Fruit fly (Drosophila melanogaster) whole organism, embryonic: ENCODE measurements around the gene CG31287.
A peak's percentile ranks its signal among the peaks of the same experiment; 100 is the strongest.

Experiments used
- B-H1 ChIP-seq: fragments of 200-800 bp; sonication (Bioruptor generic); IDR thresholded peaks from 3 replicates; pipeline ENCODE4 v1.3.6; 2022; ENCODE audit warnings: missing biosample characterization, missing genetic modification characterization
- Bgb ChIP-seq: fragments of 200-800 bp; sonication (Bioruptor generic); IDR thresholded peaks from 2 replicates; pipeline ENCODE4 v1.3.6; 2022; ENCODE audit warnings: missing biosample characterization, missing genetic modification characterization; ENCODE audit not compliant: partially characterized antibody
- CG12391 ChIP-seq: fragments of 200-800 bp; sonication (Bioruptor generic); optimal IDR thresholded peaks from 3 replicates; lab custom pipeline; 2018; ENCODE audit warnings: missing biosample characterization, mild to moderate bottlenecking, missing genetic modification characterization, moderate library complexity
- CG12744 ChIP-seq: fragments of 200-800 bp; sonication (Bioruptor generic); optimal IDR thresholded peaks from 2 replicates; lab custom pipeline; 2016; ENCODE audit warnings: missing biosample characterization, missing genetic modification characterization
- CG12769 ChIP-seq: fragments of 200-800 bp; sonication (Bioruptor generic); optimal IDR thresholded peaks from 2 replicates; lab custom pipeline; 2019; ENCODE audit warnings: missing biosample characterization, mild to moderate bottlenecking, missing genetic modification characterization, moderate library complexity
- CG13424 ChIP-seq: fragments of 200-800 bp; sonication (Bioruptor generic); optimal IDR thresholded peaks from 2 replicates; lab custom pipeline; 2019; ENCODE audit warnings: missing biosample characterization, mild to moderate bottlenecking, missing genetic modification characterization, moderate library complexity
- CG15269 ChIP-seq: fragments of 200-800 bp; sonication (Bioruptor generic); optimal IDR thresholded peaks from 2 replicates; lab custom pipeline; 2018; ENCODE audit warnings: missing biosample characterization, mild to moderate bottlenecking, missing genetic modification characterization, moderate library complexity
- CG15514 ChIP-seq: fragments of 200-800 bp; sonication (Bioruptor generic); optimal IDR thresholded peaks from 3 replicates; lab custom pipeline; 2017; ENCODE audit warnings: missing biosample characterization, missing genetic modification characterization, mild to moderate bottlenecking, moderate library complexity, missing genetic modification reagents
- CG1602 ChIP-seq: fragments of 200-800 bp; sonication (Bioruptor generic); optimal IDR thresholded peaks from 3 replicates; lab custom pipeline; 2016; ENCODE audit warnings: missing biosample characterization, missing genetic modification characterization
- CG16863 ChIP-seq: fragments of 200-800 bp; sonication (Bioruptor generic); optimal IDR thresholded peaks from 3 replicates; lab custom pipeline; 2016; ENCODE audit warnings: missing biosample characterization, missing genetic modification characterization
- CG31441 ChIP-seq: fragments of 200-800 bp; sonication (Bioruptor generic); IDR thresholded peaks from 2 replicates; pipeline ENCODE4 v1.3.6; 2022; ENCODE audit warnings: missing biosample characterization, missing genetic modification characterization
- CG3726 ChIP-seq: fragments of 200-800 bp; sonication (Bioruptor generic); IDR thresholded peaks from 3 replicates; pipeline ENCODE4, ENCODE4 v1.3.6; 2022; ENCODE audit warnings: missing biosample characterization, missing genetic modification characterization
- CG4854 ChIP-seq: fragments of 200-800 bp; sonication (Bioruptor generic); optimal IDR thresholded peaks from 2 replicates; lab custom pipeline; 2016; ENCODE audit warnings: missing biosample characterization, missing genetic modification characterization, inconsistent platforms
- CG5953 ChIP-seq: fragments of 200-800 bp; sonication (Bioruptor generic); IDR thresholded peaks from 2 replicates; pipeline ENCODE4 v1.3.6; 2022; ENCODE audit warnings: missing biosample characterization, missing genetic modification characterization
- CG6254 ChIP-seq: fragments of 200-800 bp; sonication (Bioruptor generic); optimal IDR thresholded peaks from 3 replicates; lab custom pipeline; 2017; ENCODE audit warnings: mild to moderate bottlenecking, missing biosample characterization, missing genetic modification reagents, missing genetic modification characterization
- CG9797 ChIP-seq: fragments of 200-800 bp; sonication (Bioruptor generic); optimal IDR thresholded peaks from 3 replicates; lab custom pipeline; 2018; ENCODE audit warnings: missing biosample characterization, mild to moderate bottlenecking, missing genetic modification characterization
- CTCF ChIP-seq: fragments of 200-800 bp; sonication (Bioruptor generic); optimal IDR thresholded peaks from 2 replicates; lab custom pipeline; 2017; ENCODE audit warnings: missing biosample characterization, mild to moderate bottlenecking, missing genetic modification characterization, moderate library complexity
- Camta ChIP-seq: fragments of 200-800 bp; sonication (Bioruptor generic); optimal IDR thresholded peaks from 2 replicates; lab custom pipeline; 2016; ENCODE audit warnings: missing biosample characterization, missing genetic modification characterization
- D19B ChIP-seq: fragments of 200-800 bp; sonication (Bioruptor generic); optimal IDR thresholded peaks from 2 replicates; lab custom pipeline; 2017; ENCODE audit warnings: missing biosample characterization, mild to moderate bottlenecking, missing genetic modification characterization
- Gsc ChIP-seq: fragments of 200-800 bp; sonication (Bioruptor generic); IDR thresholded peaks from 2 replicates; pipeline ENCODE4 v1.3.6; 2022; ENCODE audit warnings: missing biosample characterization, missing genetic modification characterization
- Gug ChIP-seq: fragments of 200-800 bp; sonication (Bioruptor generic); IDR thresholded peaks from 4 replicates; pipeline ENCODE4 v1.3.6; 2022; ENCODE audit warnings: missing biosample characterization, missing genetic modification characterization
- HmgD ChIP-seq: fragments of 200-800 bp; sonication (Bioruptor generic); optimal IDR thresholded peaks from 3 replicates; lab custom pipeline; 2016; ENCODE audit warnings: missing biosample characterization, missing genetic modification characterization
- Hmr ChIP-seq: fragments of 200-800 bp; sonication (Bioruptor generic); optimal IDR thresholded peaks from 3 replicates; lab custom pipeline; 2017; ENCODE audit warnings: mild to moderate bottlenecking, missing biosample characterization, missing genetic modification reagents, missing genetic modification characterization
- Hr51 ChIP-seq, 2 experiments: fragments of 200-800 bp; sonication (Bioruptor generic); optimal IDR thresholded peaks; 2 replicates in 1 of 2; 3 replicates in 1 of 2; lab custom pipeline; 2016 to 2018; ENCODE audit warnings: missing biosample characterization in 2 of 2, missing genetic modification characterization in 2 of 2, mild to moderate bottlenecking in 1 of 2, moderate library complexity in 1 of 2
- Jarid2 ChIP-seq: fragments of 200-800 bp; sonication (Bioruptor generic); optimal IDR thresholded peaks from 3 replicates; lab custom pipeline; 2017; ENCODE audit warnings: mild to moderate bottlenecking, missing biosample characterization, missing genetic modification reagents, missing genetic modification characterization
- Myb ChIP-seq: fragments of 200-800 bp; sonication (Bioruptor generic); optimal IDR thresholded peaks from 2 replicates; lab custom pipeline; 2016; ENCODE audit warnings: missing biosample characterization, missing genetic modification characterization
- Poxn ChIP-seq: fragments of 200-800 bp; sonication (Bioruptor generic); IDR thresholded peaks from 2 replicates; pipeline ENCODE4 v1.3.6; 2022; ENCODE audit warnings: missing biosample characterization, missing genetic modification characterization
- Sox100B ChIP-seq: fragments of 200-800 bp; sonication (Bioruptor generic); optimal IDR thresholded peaks from 3 replicates; lab custom pipeline; 2018; ENCODE audit warnings: missing biosample characterization, mild to moderate bottlenecking, missing genetic modification characterization
- Trl ChIP-seq, 3 experiments: fragments of >200 bp in 2 of 3; fragments of 200-800 bp in 1 of 3; sonication (Bioruptor generic) in 1 of 3; optimal IDR thresholded peaks; 2 replicates in 1 of 3; 3 replicates in 2 of 3; lab custom pipeline; 2016 to 2017; ENCODE audit warnings: missing biosample characterization in 1 of 3, missing genetic modification characterization in 1 of 3
- chif ChIP-seq, 2 experiments: fragments of 200-800 bp; sonication (Bioruptor generic); optimal IDR thresholded peaks; 3 replicates each; lab custom pipeline; 2016; ENCODE audit warnings: missing biosample characterization in 2 of 2, missing genetic modification characterization in 2 of 2
- chn ChIP-seq: fragments of 200-800 bp; sonication (Bioruptor generic); optimal IDR thresholded peaks from 2 replicates; lab custom pipeline; 2016; ENCODE audit warnings: missing biosample characterization, missing genetic modification characterization
- corto ChIP-seq: fragments of 200-800 bp; sonication (Bioruptor generic); optimal IDR thresholded peaks from 2 replicates; lab custom pipeline; 2016; ENCODE audit warnings: missing biosample characterization, mild to moderate bottlenecking, missing genetic modification characterization, moderate library complexity
- dysf ChIP-seq: fragments of 200-800 bp; sonication (Bioruptor generic); IDR thresholded peaks from 3 replicates; pipeline ENCODE4 v1.3.6; 2022; ENCODE audit warnings: missing biosample characterization, missing genetic modification characterization
- gem ChIP-seq: fragments of 200-800 bp; sonication (Bioruptor generic); optimal IDR thresholded peaks from 2 replicates; lab custom pipeline; 2019; ENCODE audit warnings: missing biosample characterization, mild to moderate bottlenecking, missing genetic modification characterization, moderate library complexity
- grau ChIP-seq: fragments of 200-800 bp; optimal IDR thresholded peaks from 3 replicates; lab custom pipeline; 2019; ENCODE audit warnings: missing biosample characterization, mild to moderate bottlenecking, missing genetic modification characterization, moderate library complexity
- gro ChIP-seq: fragments of 200-800 bp; sonication (Bioruptor generic); optimal IDR thresholded peaks from 2 replicates; lab custom pipeline; 2016; ENCODE audit warnings: missing biosample characterization, missing genetic modification characterization
- hth ChIP-seq: fragments of >200 bp; optimal IDR thresholded peaks from 2 replicates; lab custom pipeline; 2017; ENCODE audit warnings: inconsistent platforms
- lab ChIP-seq: fragments of 200-800 bp; sonication (Bioruptor generic); optimal IDR thresholded peaks from 3 replicates; lab custom pipeline; 2017; ENCODE audit warnings: missing biosample characterization, missing genetic modification characterization, mild to moderate bottlenecking, moderate library complexity, missing genetic modification reagents
- lbe ChIP-seq: fragments of 200-800 bp; sonication (Bioruptor generic); optimal IDR thresholded peaks from 2 replicates; lab custom pipeline; 2016; ENCODE audit warnings: missing biosample characterization, mild to moderate bottlenecking, missing genetic modification characterization
- mam ChIP-seq: fragments of 200-800 bp; sonication (Bioruptor generic); optimal IDR thresholded peaks from 3 replicates; lab custom pipeline; 2016; ENCODE audit warnings: missing biosample characterization, missing genetic modification characterization
- nau ChIP-seq: fragments of 200-800 bp; sonication (Bioruptor generic); optimal IDR thresholded peaks from 3 replicates; lab custom pipeline; 2017; ENCODE audit warnings: missing biosample characterization, mild to moderate bottlenecking, missing genetic modification characterization, missing genetic modification reagents
- pb ChIP-seq: fragments of 200-800 bp; sonication (Bioruptor generic); optimal IDR thresholded peaks from 3 replicates; lab custom pipeline; 2016; ENCODE audit warnings: missing biosample characterization, missing genetic modification characterization
- sob ChIP-seq: fragments of 200-800 bp; sonication (Bioruptor generic); IDR thresholded peaks from 2 replicates; pipeline ENCODE4 v1.3.6; 2022; ENCODE audit warnings: missing biosample characterization, missing genetic modification characterization
- stwl ChIP-seq: fragments of 200-800 bp; sonication (Bioruptor generic); optimal IDR thresholded peaks from 3 replicates; lab custom pipeline; 2018; ENCODE audit warnings: missing biosample characterization, mild to moderate bottlenecking, missing genetic modification characterization, moderate library complexity
- tap ChIP-seq: fragments of 200-800 bp; optimal IDR thresholded peaks from 3 replicates; lab custom pipeline; 2019; ENCODE audit warnings: missing biosample characterization, mild to moderate bottlenecking, missing genetic modification characterization, moderate library complexity
- vnd ChIP-seq: fragments of 200-800 bp; sonication (Bioruptor generic); IDR thresholded peaks from 3 replicates; pipeline ENCODE4 v1.3.6; 2022; ENCODE audit warnings: missing biosample characterization, missing genetic modification characterization; ENCODE audit not compliant: partially characterized antibody
- zen ChIP-seq: fragments of 200-800 bp; sonication (Bioruptor generic); optimal IDR thresholded peaks from 3 replicates; lab custom pipeline; 2018; ENCODE audit warnings: missing biosample characterization, mild to moderate bottlenecking, missing genetic modification characterization, moderate library complexity
- zen2 ChIP-seq: fragments of 200-800 bp; sonication (Bioruptor generic); IDR thresholded peaks from 3 replicates; pipeline ENCODE4 v1.3.6; 2022; ENCODE audit warnings: missing biosample characterization, missing genetic modification characterization; ENCODE audit not compliant: partially characterized antibody

CG31287 gene

DNA sequence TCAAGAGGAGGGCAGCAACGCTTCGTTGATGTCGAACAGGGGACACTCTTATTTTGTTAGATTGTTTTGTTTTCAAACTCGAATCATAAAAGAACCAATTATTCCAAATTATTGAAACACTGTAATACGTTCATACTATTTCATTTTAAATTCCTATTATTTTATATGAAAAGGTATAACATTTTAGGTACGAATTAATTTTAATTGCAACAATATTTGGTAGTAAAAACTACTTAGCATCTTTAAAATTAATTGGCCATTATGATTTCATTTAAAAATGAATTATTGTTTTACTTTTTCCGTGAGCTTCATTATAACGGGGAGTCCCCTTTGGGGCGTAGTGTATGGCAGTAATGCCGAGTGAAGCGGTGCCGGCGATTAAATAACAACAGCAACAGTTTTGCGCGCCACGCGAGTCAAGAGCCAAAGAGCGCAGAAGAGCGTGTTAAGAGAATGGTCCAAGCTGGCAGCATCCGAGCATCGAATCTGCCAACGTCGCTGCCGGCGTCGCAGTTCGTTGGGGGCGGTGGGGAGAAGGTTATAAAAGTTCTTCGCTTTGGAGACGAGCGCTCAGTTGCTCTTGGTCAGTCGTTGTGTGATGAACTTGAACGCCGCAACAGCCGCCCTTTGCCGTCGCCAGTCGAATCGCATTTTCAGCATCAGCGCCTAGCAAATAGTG lies 45.5 kb upstream of the CG31287 start (continued):
- TF ChIP-seq corto (GFP tag; lab: Kevin White, UChicago) (no peak), Camta (GFP tag; lab: Kevin White, UChicago) (peak; percentile 0), chif (GFP tag; optimal IDR thresholded peaks at IDR 0.05; lab: Kevin White, UChicago) (no peak), CTCF (no peak), nau (GFP tag; lab: Kevin White, UChicago) (no peak), vnd (GFP tag; lab: Robert Waterston, UW) (no peak), Bgb (GFP tag; lab: Robert Waterston, UW) (peak; percentile 59), CG4854 (GFP tag; lab: Kevin White, UChicago) (no peak), lbe (GFP tag; lab: Kevin White, UChicago) (no peak), CG16863 (GFP tag; lab: Kevin White, UChicago) (no peak), zen2 (GFP tag; lab: Robert Waterston, UW) (peak; percentile 56; the same call in 2 of the 3 replicates), CG12769 (tag; lab: Kevin White, UChicago) (no peak), Hr51 (GFP tag; optimal IDR thresholded peaks at IDR 0.05; lab: Kevin White, UChicago) (peak in 1 of 2 experiments; percentile 75), Jarid2 (GFP tag; lab: Kevin White, UChicago) (peak; percentile 81), Poxn (GFP tag; lab: Robert Waterston, UW) (0 out of 2 replicates have a peak, but pooled peaks have one; percentile 5), Gsc (no peak), CG15514 (peak; percentile 6), Trl (optimal IDR thresholded peaks at IDR 0.05; lab: Kevin White, UChicago) (peak; percentile 66 to 76), Trl (GFP tag; optimal IDR thresholded peaks at IDR 0.05; lab: Kevin White, UChicago) (no peak), Gug (GFP tag; lab: Robert Waterston, UW) (no peak), CG1602 (peak; percentile 29), pb (GFP tag; lab: Kevin White, UChicago) (peak; percentile 10), Myb (no peak), CG15269 (tag; lab: Kevin White, UChicago) (peak; percentile 61), lab (GFP tag; lab: Kevin White, UChicago) (peak; percentile 50), Hmr (GFP tag; lab: Kevin White, UChicago) (peak; percentile 34), Sox100B (GFP tag; lab: Kevin White, UChicago) (peak; percentile 61), HmgD (GFP tag; lab: Kevin White, UChicago) (no peak), CG5953 (GFP tag; lab: Robert Waterston, UW) (peak; percentile 19; the same call in 1 of the 2 replicates), grau (tag; lab: Kevin White, UChicago) (peak; percentile 68), CG6254 (GFP tag; lab: Kevin White, UChicago) (peak; percentile 24), gro (peak; percentile 54), hth (lab: Kevin White, UChicago) (no peak), D19B (GFP tag; lab: Kevin White, UChicago) (no peak), tap (tag; lab: Kevin White, UChicago) (peak; percentile 22), gem (peak; percentile 76), B-H1 (peak; percentile 28; the same call in 1 of the 3 replicates), CG31441 (GFP tag; lab: Robert Waterston, UW) (peak; percentile 64; the same call in 1 of the 2 replicates), zen (tag; lab: Kevin White, UChicago) (no peak), CG13424 (tag; lab: Kevin White, UChicago) (peak; percentile 57), CG3726 (GFP tag; lab: Robert Waterston, UW) (no peak), stwl (tag; lab: Kevin White, UChicago) (no peak), sob (peak; percentile 50; the same call in 1 of the 2 replicates), mam (GFP tag; lab: Kevin White, UChicago) (peak; percentile 11), chn (no peak), CG12744 (GFP tag; lab: Kevin White, UChicago) (peak; percentile 17), dysf (GFP tag; lab: Robert Waterston, UW) (peak; percentile 67; the same call in 2 of the 3 replicates), CG12391 (peak; percentile 53), CG9797 (GFP tag; lab: Kevin White, UChicago) (no peak)
